Worm (Caenorhabditis elegans) whole organism, mixed stage, embryonic: Measurements from ENCODE around the gene srxa-18.

ENCODE experiments used
- bed-3 ChIP-seq: fragments of 200-800 bp; sonication (Bioruptor generic); optimal IDR thresholded peaks from 3 replicates; lab custom pipeline; 2018; ENCODE audit warnings: mild to moderate bottlenecking, missing genetic modification characterization, moderate library complexity, missing compliant biosample characterization
- blmp-1 ChIP-seq: fragments of 150-350 bp; optimal IDR thresholded peaks from 2 replicates; lab custom pipeline; 2014; ENCODE audit warnings: missing biosample characterization, missing genetic modification characterization
- ceh-39 ChIP-seq: fragments of 150-350 bp; optimal IDR thresholded peaks from 2 replicates; lab custom pipeline; 2014; ENCODE audit warnings: missing biosample characterization, missing genetic modification characterization
- ceh-43 ChIP-seq: fragments of 200-800 bp; sonication (Bioruptor generic); optimal IDR thresholded peaks from 2 replicates; lab custom pipeline; 2018; ENCODE audit warnings: mild to moderate bottlenecking, missing genetic modification characterization, moderate library complexity, missing compliant biosample characterization
- ceh-83 ChIP-seq: fragments of 200-800 bp; sonication (Bioruptor generic); optimal IDR thresholded peaks from 2 replicates; lab custom pipeline; 2018; ENCODE audit warnings: mild to moderate bottlenecking, missing genetic modification characterization, missing compliant biosample characterization
- ces-1 ChIP-seq: fragments of 150-350 bp; optimal IDR thresholded peaks from 2 replicates; lab custom pipeline; 2014; ENCODE audit warnings: missing biosample characterization, missing genetic modification reagents, missing genetic modification characterization
- cnd-1 ChIP-seq: fragments of 200-800 bp; sonication (Bioruptor generic); optimal IDR thresholded peaks from 2 replicates; lab custom pipeline; 2018; ENCODE audit warnings: mild to moderate bottlenecking, missing genetic modification characterization, missing compliant biosample characterization
- elt-1 ChIP-seq: sonication (generic microtip); optimal IDR thresholded peaks from 2 replicates; lab custom pipeline; 2017; ENCODE audit warnings: missing genetic modification characterization, mild to moderate bottlenecking, missing compliant biosample characterization, antibody characterized with exemption, moderate library complexity, borderline replicate concordance; ENCODE audit not compliant: insufficient read depth
- elt-3 ChIP-seq: fragments of 150-350 bp; optimal IDR thresholded peaks from 2 replicates; lab custom pipeline; 2014; ENCODE audit warnings: missing biosample characterization, missing genetic modification characterization
- flh-1 ChIP-seq: fragments of 200-800 bp; sonication (Bioruptor generic); optimal IDR thresholded peaks from 2 replicates; lab custom pipeline; 2018; ENCODE audit warnings: mild to moderate bottlenecking, missing genetic modification characterization, moderate library complexity, missing compliant biosample characterization
- ham-2 ChIP-seq: fragments of 200-800 bp; sonication (Bioruptor generic); optimal IDR thresholded peaks from 2 replicates; lab custom pipeline; 2018; ENCODE audit warnings: mild to moderate bottlenecking, missing genetic modification characterization, missing compliant biosample characterization
- hlh-1 ChIP-seq: fragments of 150-350 bp; optimal IDR thresholded peaks from 2 replicates; lab custom pipeline; 2014; ENCODE audit warnings: missing biosample characterization, missing genetic modification reagents, missing genetic modification characterization
- lin-13 ChIP-seq: fragments of 150-350 bp; optimal IDR thresholded peaks from 2 replicates; lab custom pipeline; 2014; ENCODE audit warnings: missing biosample characterization, missing genetic modification characterization
- lin-32 ChIP-seq: fragments of 200-800 bp; sonication (Bioruptor generic); optimal IDR thresholded peaks from 2 replicates; lab custom pipeline; 2018; ENCODE audit warnings: mild to moderate bottlenecking, missing genetic modification characterization, missing compliant biosample characterization
- lsy-2 ChIP-seq: fragments of 150-350 bp; optimal IDR thresholded peaks from 2 replicates; lab custom pipeline; 2014; ENCODE audit warnings: missing biosample characterization, missing genetic modification characterization
- mab-5 ChIP-seq: fragments of 150-350 bp; optimal IDR thresholded peaks from 2 replicates; lab custom pipeline; 2014; ENCODE audit warnings: missing biosample characterization, missing genetic modification characterization
- mep-1 ChIP-seq: fragments of 150-350 bp; optimal IDR thresholded peaks from 2 replicates; lab custom pipeline; 2017; ENCODE audit warnings: missing biosample characterization, missing genetic modification reagents, missing genetic modification characterization, inconsistent platforms
- mls-2 ChIP-seq: sonication (generic microtip); optimal IDR thresholded peaks from 2 replicates; lab custom pipeline; 2016; ENCODE audit warnings: mild to moderate bottlenecking, missing genetic modification characterization, moderate library complexity, missing compliant biosample characterization
- nhr-12 ChIP-seq: fragments of 150-350 bp; optimal IDR thresholded peaks from 2 replicates; lab custom pipeline; 2014; ENCODE audit warnings: missing biosample characterization, missing genetic modification characterization
- nhr-2 ChIP-seq: fragments of 150-350 bp; optimal IDR thresholded peaks from 2 replicates; lab custom pipeline; 2014; ENCODE audit warnings: missing biosample characterization, missing genetic modification characterization
- nhr-237 ChIP-seq: fragments of 150-350 bp; optimal IDR thresholded peaks from 2 replicates; lab custom pipeline; 2014; ENCODE audit warnings: missing biosample characterization, missing genetic modification characterization
- nhr-28 ChIP-seq: fragments of 150-350 bp; optimal IDR thresholded peaks from 2 replicates; lab custom pipeline; 2014; ENCODE audit warnings: missing biosample characterization, missing genetic modification characterization
- nhr-76 ChIP-seq: sonication (generic microtip); optimal IDR thresholded peaks from 2 replicates; lab custom pipeline; 2017; ENCODE audit warnings: missing biosample characterization, missing genetic modification characterization
- pha-4 ChIP-seq: fragments of 150-350 bp; optimal IDR thresholded peaks from 2 replicates; lab custom pipeline; 2018; ENCODE audit warnings: missing biosample characterization, missing genetic modification reagents, missing genetic modification characterization
- sem-2 ChIP-seq: fragments of 200-800 bp; sonication (Bioruptor generic); optimal IDR thresholded peaks from 2 replicates; lab custom pipeline; 2018; ENCODE audit warnings: mild to moderate bottlenecking, missing genetic modification characterization, missing compliant biosample characterization
- snpc-4 ChIP-seq: fragments of 150-350 bp; optimal IDR thresholded peaks from 2 replicates; lab custom pipeline; 2014; ENCODE audit warnings: missing biosample characterization, missing genetic modification characterization
- sptf-1 ChIP-seq: sonication (generic microtip); optimal IDR thresholded peaks from 2 replicates; lab custom pipeline; 2017; ENCODE audit warnings: mild to moderate bottlenecking, missing genetic modification characterization, moderate library complexity, missing compliant biosample characterization
- tbx-8 ChIP-seq: fragments of 200-800 bp; sonication (Bioruptor generic); optimal IDR thresholded peaks from 2 replicates; lab custom pipeline; 2018; ENCODE audit warnings: mild to moderate bottlenecking, missing genetic modification characterization, moderate library complexity, missing compliant biosample characterization
- unc-120 ChIP-seq: sonication (generic microtip); optimal IDR thresholded peaks from 2 replicates; lab custom pipeline; 2017; ENCODE audit warnings: missing genetic modification characterization, missing compliant biosample characterization; ENCODE audit not compliant: poor library complexity, severe bottlenecking
- unc-39 ChIP-seq: fragments of 150-350 bp; optimal IDR thresholded peaks from 2 replicates; lab custom pipeline; 2014; ENCODE audit warnings: missing biosample characterization, missing genetic modification characterization
- unc-62 ChIP-seq: fragments of 150-350 bp; optimal IDR thresholded peaks from 2 replicates; lab custom pipeline; 2014; ENCODE audit warnings: missing biosample characterization, missing genetic modification reagents, missing genetic modification characterization
- zip-8 ChIP-seq: fragments of 150-350 bp; optimal IDR thresholded peaks from 2 replicates; lab custom pipeline; 2014; ENCODE audit warnings: missing biosample characterization, missing genetic modification characterization
- ztf-11 ChIP-seq: fragments of 150-350 bp; optimal IDR thresholded peaks from 2 replicates; lab custom pipeline; 2014; ENCODE audit warnings: missing biosample characterization, missing genetic modification characterization

The srxa-18 gene

ce11 chrV:10154698-10155097 is 33.9 kb upstream of the srxa-18 start, which contains the start of gene srsx-29:
TSS of gene srsx-29 (plus strand) at chrV:10154998.
- TF ChIP-seq unc-62 (GFP tag; lab: Kevin White, UChicago) (no peak), sem-2 (GFP tag; lab: Kevin White, UChicago) (no peak), hlh-1 (tag; lab: Kevin White, UChicago) (no peak), lin-32 (GFP tag; lab: Kevin White, UChicago) (no peak), blmp-1 (no peak), tbx-8 (GFP tag; lab: Kevin White, UChicago) (no peak), flh-1 (GFP tag; lab: Kevin White, UChicago) (no peak), nhr-76 (tag; lab: Kevin White, UChicago) (no peak), ceh-39 (tag; lab: Kevin White, UChicago) (no peak)

- TF ChIP-seq nhr-12 (tag; lab: Kevin White, UChicago): no peak
- no peak for TF ChIP-seq nhr-237 (tag; lab: Kevin White, UChicago)
- TF ChIP-seq pha-4 (tag; lab: Kevin White, UChicago): no peak
- TF ChIP-seq nhr-2 (tag; lab: Kevin White, UChicago): no peak
- no peak for TF ChIP-seq zip-8 (tag; lab: Kevin White, UChicago)
- no peak for TF ChIP-seq lin-13 (tag; lab: Kevin White, UChicago)
- TF ChIP-seq unc-120: no peak
- no peak for TF ChIP-seq lsy-2
- TF ChIP-seq, all 35 proteins: peak for 0
Observed at ce11 chrV:10153076-10153475, 32.3 kb upstream of the srxa-18 start.

- no peak for TF ChIP-seq nhr-12 (tag; lab: Kevin White, UChicago)
- TF ChIP-seq ceh-39 (tag; lab: Kevin White, UChicago): no peak
- TF ChIP-seq nhr-76 (tag; lab: Kevin White, UChicago): no peak
- no peak for TF ChIP-seq mab-5 (tag; lab: Kevin White, UChicago)
- TF ChIP-seq cnd-1 (tag; lab: Kevin White, UChicago): no peak
- no peak for TF ChIP-seq elt-1 (tag; lab: Kevin White, UChicago)
- TF ChIP-seq mep-1 (tag; lab: Kevin White, UChicago): no peak
- TF ChIP-seq unc-62 (GFP tag; lab: Kevin White, UChicago): no peak
- TF ChIP-seq unc-120: no peak
- no peak for TF ChIP-seq unc-39 (tag; lab: Kevin White, UChicago)
- TF ChIP-seq sem-2 (GFP tag; lab: Kevin White, UChicago): no peak
- TF ChIP-seq pha-4 (tag; lab: Kevin White, UChicago): no peak
- TF ChIP-seq snpc-4 (tag; lab: Kevin White, UChicago): no peak
- TF ChIP-seq flh-1 (GFP tag; lab: Kevin White, UChicago): no peak
- TF ChIP-seq ceh-43 (GFP tag; lab: Kevin White, UChicago): no peak
- TF ChIP-seq ces-1 (GFP tag; lab: Kevin White, UChicago): no peak
- no peak for TF ChIP-seq mls-2 (tag; lab: Kevin White, UChicago)
- no peak for TF ChIP-seq lin-32 (GFP tag; lab: Kevin White, UChicago)
- TF ChIP-seq, all 35 proteins: peak for 0
Observed at ce11 chrV:10152278-10152677, 31.5 kb upstream of the srxa-18 start, which contains the start of gene srsx-28. TSS of gene srsx-28 (plus strand) at chrV:10152578.

- TF ChIP-seq nhr-12 (tag; lab: Kevin White, UChicago) (no peak), blmp-1 (no peak), lsy-2 (no peak), mab-5 (tag; lab: Kevin White, UChicago) (no peak), zip-8 (tag; lab: Kevin White, UChicago) (no peak), ztf-11 (no peak), unc-62 (GFP tag; lab: Kevin White, UChicago) (no peak), nhr-28 (tag; lab: Kevin White, UChicago) (no peak), tbx-8 (GFP tag; lab: Kevin White, UChicago) (no peak), mep-1 (tag; lab: Kevin White, UChicago) (no peak), unc-120 (no peak), sptf-1 (tag; lab: Kevin White, UChicago) (no peak)
Observed at ce11 chrV:10149728-10150127, 28.9 kb upstream of the srxa-18 start, which contains the start of gene srsx-27. TSS of gene srsx-27 (plus strand) at chrV:10150028.

- TF ChIP-seq nhr-237 (tag; lab: Kevin White, UChicago): no peak
- no peak for TF ChIP-seq elt-1 (tag; lab: Kevin White, UChicago)
- no peak for TF ChIP-seq ham-2
- TF ChIP-seq elt-3 (tag; lab: Kevin White, UChicago): no peak
- no peak for TF ChIP-seq bed-3
- no peak for TF ChIP-seq unc-62 (GFP tag; lab: Kevin White, UChicago)
- no peak for TF ChIP-seq nhr-12 (tag; lab: Kevin White, UChicago)
- TF ChIP-seq nhr-2 (tag; lab: Kevin White, UChicago): no peak
- no peak for TF ChIP-seq sptf-1 (tag; lab: Kevin White, UChicago)
- TF ChIP-seq ceh-83 (GFP tag; lab: Kevin White, UChicago): no peak
- TF ChIP-seq unc-120: no peak
- TF ChIP-seq, all 35 proteins: peak for 0
Observed at ce11 chrV:10148352-10148751, 27.6 kb upstream of the srxa-18 start, which contains the start of gene srsx-26. TSS of gene srsx-26 (plus strand) at chrV:10148652.
